Worm (Caenorhabditis elegans) whole organism, L1 larva: ENCODE results near the gene C55B6.7.

Experiments
- C34B4.2 ChIP-seq: sonication (generic microtip); optimal IDR thresholded peaks from 2 replicates; lab custom pipeline; 2017; ENCODE audit warnings: mild to moderate bottlenecking, missing genetic modification characterization, missing compliant biosample characterization
- Y116A8C.19 ChIP-seq: sonication (generic microtip); optimal IDR thresholded peaks from 2 replicates; lab custom pipeline; 2016; ENCODE audit warnings: missing compliant biosample characterization, missing genetic modification characterization, borderline replicate concordance
- aha-1 ChIP-seq: fragments of 150-350 bp; optimal IDR thresholded peaks from 2 replicates; lab custom pipeline; 2014; ENCODE audit warnings: missing biosample characterization, missing genetic modification characterization
- aly-2 ChIP-seq: fragments of 150-350 bp; optimal IDR thresholded peaks from 2 replicates; lab custom pipeline; 2014; ENCODE audit warnings: missing biosample characterization, missing genetic modification characterization
- blmp-1 ChIP-seq: fragments of 150-350 bp; optimal IDR thresholded peaks from 2 replicates; lab custom pipeline; 2014; ENCODE audit warnings: missing biosample characterization, missing genetic modification characterization
- ceh-8 ChIP-seq: fragments of 200-800 bp; sonication (Bioruptor generic); optimal IDR thresholded peaks from 2 replicates; lab custom pipeline; 2018; ENCODE audit warnings: mild to moderate bottlenecking, missing genetic modification characterization, moderate library complexity, missing compliant biosample characterization
- ceh-88 ChIP-seq: fragments of 200-800 bp; sonication (Bioruptor generic); IDR thresholded peaks from 2 replicates; pipeline ENCODE4 v1.3.6; 2022; ENCODE audit warnings: missing genetic modification characterization, missing compliant biosample characterization
- ceh-90 ChIP-seq: sonication (generic microtip); optimal IDR thresholded peaks from 2 replicates; lab custom pipeline; 2016; ENCODE audit warnings: missing genetic modification characterization, missing compliant biosample characterization
- ces-1 ChIP-seq: fragments of 150-350 bp; optimal IDR thresholded peaks from 2 replicates; lab custom pipeline; 2014; ENCODE audit warnings: missing biosample characterization, missing genetic modification reagents, missing genetic modification characterization
- dpl-1 ChIP-seq, 3 experiments: fragments of 150-350 bp in 2 of 3; sonication (generic microtip) in 1 of 3; optimal IDR thresholded peaks; 2 replicates each; lab custom pipeline; 2014 to 2017; ENCODE audit warnings: missing biosample characterization in 3 of 3, missing genetic modification characterization in 3 of 3, missing genetic modification reagents in 3 of 3
- egl-13 ChIP-seq: sonication (generic microtip); optimal IDR thresholded peaks from 2 replicates; lab custom pipeline; 2016; ENCODE audit warnings: missing genotype, missing genetic modification reagents, missing genetic modification characterization, missing compliant biosample characterization
- ets-5 ChIP-seq: fragments of 200-800 bp; sonication (Bioruptor generic); IDR thresholded peaks from 2 replicates; pipeline ENCODE4 v1.3.6; 2022; ENCODE audit warnings: missing genetic modification characterization, missing compliant biosample characterization
- fkh-10 ChIP-seq: sonication (generic microtip); optimal IDR thresholded peaks from 2 replicates; lab custom pipeline; 2017; ENCODE audit warnings: missing biosample characterization, missing genetic modification reagents, missing genetic modification characterization
- fkh-8 ChIP-seq: sonication (generic microtip); optimal IDR thresholded peaks from 2 replicates; lab custom pipeline; 2016; ENCODE audit warnings: mild to moderate bottlenecking, missing genetic modification characterization, missing compliant biosample characterization
- grh-1 ChIP-seq: fragments of 200-800 bp; sonication (Bioruptor generic); IDR thresholded peaks from 2 replicates; pipeline ENCODE4 v1.3.6; 2022; ENCODE audit warnings: missing genetic modification reagents, missing genetic modification characterization, missing compliant biosample characterization
- hpl-2 ChIP-seq: fragments of 150-350 bp; optimal IDR thresholded peaks from 2 replicates; lab custom pipeline; 2014; ENCODE audit warnings: missing biosample characterization, missing genetic modification reagents, missing genetic modification characterization
- isw-1 ChIP-seq: fragments of 200-800 bp; sonication (Bioruptor generic); IDR thresholded peaks from 2 replicates; pipeline ENCODE4 v1.3.6; 2022; ENCODE audit warnings: missing genetic modification characterization, missing compliant biosample characterization
- lin-13 ChIP-seq: fragments of 150-350 bp; optimal IDR thresholded peaks from 2 replicates; lab custom pipeline; 2014; ENCODE audit warnings: missing biosample characterization, missing genetic modification reagents, missing genetic modification characterization
- lin-14 ChIP-seq: fragments of 200-800 bp; sonication (Bioruptor generic); optimal IDR thresholded peaks from 2 replicates; lab custom pipeline; 2018; ENCODE audit warnings: mild to moderate bottlenecking, missing genetic modification characterization, moderate library complexity, missing compliant biosample characterization
- lin-35 ChIP-seq, 2 experiments: fragments of 150-350 bp; optimal IDR thresholded peaks; 2 replicates each; lab custom pipeline; 2014; ENCODE audit warnings: missing biosample characterization in 2 of 2, missing genetic modification characterization in 2 of 2, missing genetic modification reagents in 2 of 2
- lsy-2 ChIP-seq, 2 experiments: fragments of 150-350 bp; optimal IDR thresholded peaks; 2 replicates each; lab custom pipeline; 2014; ENCODE audit warnings: missing biosample characterization in 2 of 2, missing genetic modification characterization in 2 of 2
- mab-9 ChIP-seq: fragments of 200-800 bp; sonication (Bioruptor generic); IDR thresholded peaks from 2 replicates; pipeline ENCODE4 v1.3.6; 2022; ENCODE audit warnings: missing genetic modification reagents, missing genetic modification characterization, missing compliant biosample characterization
- mdl-1 ChIP-seq, 2 experiments: fragments of 150-350 bp; optimal IDR thresholded peaks; 2 replicates each; lab custom pipeline; 2014 to 2017; ENCODE audit warnings: missing biosample characterization in 2 of 2, missing genetic modification characterization in 2 of 2, inconsistent platforms in 1 of 2
- mef-2 ChIP-seq: fragments of 150-350 bp; optimal IDR thresholded peaks from 2 replicates; lab custom pipeline; 2014; ENCODE audit warnings: missing biosample characterization, missing genetic modification characterization
- mep-1 ChIP-seq: fragments of 150-350 bp; optimal IDR thresholded peaks from 2 replicates; lab custom pipeline; 2014; ENCODE audit warnings: missing biosample characterization, missing genetic modification characterization
- nhr-11 ChIP-seq: fragments of 150-350 bp; optimal IDR thresholded peaks from 2 replicates; lab custom pipeline; 2014; ENCODE audit warnings: missing biosample characterization, missing genetic modification characterization
- nhr-20 ChIP-seq: sonication (generic microtip); optimal IDR thresholded peaks from 2 replicates; lab custom pipeline; 2016; ENCODE audit warnings: mild to moderate bottlenecking, missing genetic modification characterization, missing compliant biosample characterization
- nhr-237 ChIP-seq: fragments of 150-350 bp; optimal IDR thresholded peaks from 2 replicates; lab custom pipeline; 2014; ENCODE audit warnings: missing biosample characterization, missing genetic modification characterization
- nhr-47 ChIP-seq: sonication (generic microtip); optimal IDR thresholded peaks from 2 replicates; lab custom pipeline; 2016; ENCODE audit warnings: mild to moderate bottlenecking, missing genetic modification characterization, moderate library complexity, missing compliant biosample characterization
- nhr-71 ChIP-seq: sonication (generic microtip); optimal IDR thresholded peaks from 2 replicates; lab custom pipeline; 2016; ENCODE audit warnings: mild to moderate bottlenecking, missing genetic modification characterization, moderate library complexity, missing compliant biosample characterization
- nhr-76 ChIP-seq: sonication (generic microtip); optimal IDR thresholded peaks from 2 replicates; lab custom pipeline; 2017; ENCODE audit warnings: missing biosample characterization, missing genetic modification characterization
- nhr-77 ChIP-seq: fragments of 150-350 bp; optimal IDR thresholded peaks from 2 replicates; lab custom pipeline; 2014; ENCODE audit warnings: missing biosample characterization, missing genetic modification characterization
- nhr-90 ChIP-seq: sonication (generic microtip); optimal IDR thresholded peaks from 2 replicates; lab custom pipeline; 2016; ENCODE audit warnings: mild to moderate bottlenecking, missing genetic modification characterization, missing compliant biosample characterization; ENCODE audit not compliant: poor library complexity
- pqm-1 ChIP-seq: sonication (generic microtip); optimal IDR thresholded peaks from 3 replicates; lab custom pipeline; 2017; ENCODE audit warnings: missing biosample characterization, missing genetic modification characterization
- rnt-1 ChIP-seq: sonication (generic microtip); optimal IDR thresholded peaks from 2 replicates; lab custom pipeline; 2016; ENCODE audit warnings: mild to moderate bottlenecking, missing genetic modification characterization, moderate library complexity, missing compliant biosample characterization
- snpc-4 ChIP-seq: fragments of 150-350 bp; optimal IDR thresholded peaks from 2 replicates; lab custom pipeline; 2014; ENCODE audit warnings: missing biosample characterization, missing genetic modification characterization
- snu-23 ChIP-seq: sonication (generic microtip); optimal IDR thresholded peaks from 2 replicates; lab custom pipeline; 2016; ENCODE audit warnings: missing genetic modification characterization, missing compliant biosample characterization
- tlp-1 ChIP-seq: fragments of 150-350 bp; optimal IDR thresholded peaks from 2 replicates; lab custom pipeline; 2014; ENCODE audit warnings: missing biosample characterization, missing genetic modification characterization
- unc-30 ChIP-seq: sonication (generic microtip); optimal IDR thresholded peaks from 2 replicates; lab custom pipeline; 2017; ENCODE audit warnings: missing biosample characterization, missing genetic modification characterization
- xbp-1 ChIP-seq: sonication (generic microtip); optimal IDR thresholded peaks from 2 replicates; lab custom pipeline; 2016; ENCODE audit warnings: missing genetic modification characterization, missing compliant biosample characterization
- zip-4 ChIP-seq: fragments of 200-800 bp; sonication (Bioruptor generic); optimal IDR thresholded peaks from 2 replicates; lab custom pipeline; 2018; ENCODE audit warnings: mild to moderate bottlenecking, missing genetic modification characterization, moderate library complexity, missing compliant biosample characterization
- ztf-4 ChIP-seq: fragments of 150-350 bp; optimal IDR thresholded peaks from 2 replicates; lab custom pipeline; 2014; ENCODE audit warnings: missing biosample characterization, missing genetic modification characterization

C55B6.7 gene

ce11 chrX:7225028-7225427, 33.2 kb upstream of the C55B6.7 start:
- TF ChIP-seq nhr-20 (tag; lab: Kevin White, UChicago) (peak; percentile 8), nhr-71 (tag; lab: Kevin White, UChicago) (peak; percentile 41), unc-30 (tag; lab: Kevin White, UChicago) (no peak), nhr-77 (tag; lab: Kevin White, UChicago) (no peak), rnt-1 (tag; lab: Kevin White, UChicago) (peak; percentile 53), ztf-4 (tag; lab: Kevin White, UChicago) (no peak), snu-23 (no peak), lsy-2 (tag; optimal IDR thresholded peaks at IDR 0.05; lab: Kevin White, UChicago) (no peak), lin-14 (GFP tag; lab: Kevin White, UChicago) (peak; percentile 21), egl-13 (tag; lab: Kevin White, UChicago) (no peak)

DNA sequence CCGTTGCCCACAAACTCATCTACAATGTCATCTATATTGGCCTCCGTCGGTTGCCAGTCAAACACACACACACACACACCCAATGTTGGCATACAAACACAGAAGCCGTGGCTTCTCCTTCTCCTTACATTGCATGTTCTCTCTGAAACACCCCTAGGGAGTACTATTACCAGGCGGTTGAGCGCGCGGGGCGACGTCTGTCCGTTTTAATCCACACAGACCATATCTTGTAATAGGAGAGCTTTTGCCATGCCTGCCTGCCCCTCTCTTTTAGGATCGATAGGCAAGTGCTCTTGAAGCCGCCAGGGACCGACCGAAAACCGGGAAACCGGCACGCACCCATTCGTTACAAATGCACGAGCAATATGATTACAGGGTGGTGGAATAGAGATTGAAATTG, 32.7 kb upstream of the C55B6.7 start:
- no peak for TF ChIP-seq aly-2 (tag; lab: Kevin White, UChicago)
- TF ChIP-seq ceh-8 (GFP tag; lab: Kevin White, UChicago): no peak
- TF ChIP-seq lin-14 (GFP tag; lab: Kevin White, UChicago): peak; percentile 28
- no peak for TF ChIP-seq ets-5 (GFP tag; lab: Robert Waterston, UW)
- no peak for TF ChIP-seq zip-4
- TF ChIP-seq, all 84 proteins: peak for 1

ce11 chrX:7222383-7222782, 30.6 kb upstream of the C55B6.7 start:
- TF ChIP-seq mep-1 (tag; lab: Kevin White, UChicago) (no peak), lin-35 (GFP tag; optimal IDR thresholded peaks at IDR 0.05; lab: Kevin White, UChicago) (no peak), lin-13 (GFP tag; lab: Kevin White, UChicago) (no peak), xbp-1 (tag; lab: Kevin White, UChicago) (no peak), lin-14 (GFP tag; lab: Kevin White, UChicago) (peak; percentile 50), hpl-2 (GFP tag; lab: Kevin White, UChicago) (no peak), nhr-237 (tag; lab: Kevin White, UChicago) (no peak)

ce11 chrX:7220209-7220608, 28.4 kb upstream of the C55B6.7 start:
- TF ChIP-seq mab-9: no peak
- no peak for TF ChIP-seq nhr-90 (tag; lab: Kevin White, UChicago)
- no peak for TF ChIP-seq blmp-1 (tag; lab: Kevin White, UChicago)
- TF ChIP-seq nhr-71 (tag; lab: Kevin White, UChicago): no peak
- TF ChIP-seq aha-1 (tag; lab: Kevin White, UChicago): no peak
- no peak for TF ChIP-seq grh-1 (GFP tag; lab: Robert Waterston, UW)
- no peak for TF ChIP-seq tlp-1
- TF ChIP-seq Y116A8C.19 (tag; lab: Kevin White, UChicago): no peak
- no peak for TF ChIP-seq dpl-1 (GFP tag; optimal IDR thresholded peaks at IDR 0.05; lab: Kevin White, UChicago)
- no peak for TF ChIP-seq ceh-90
- no peak for TF ChIP-seq lsy-2 (tag; optimal IDR thresholded peaks at IDR 0.05; lab: Kevin White, UChicago)
- TF ChIP-seq snpc-4 (tag; lab: Kevin White, UChicago): no peak
- TF ChIP-seq nhr-47 (tag; lab: Kevin White, UChicago): no peak
- TF ChIP-seq nhr-76 (tag; lab: Kevin White, UChicago): no peak
- TF ChIP-seq nhr-20 (tag; lab: Kevin White, UChicago): no peak
- TF ChIP-seq mep-1 (tag; lab: Kevin White, UChicago): no peak
- no peak for TF ChIP-seq pqm-1 (tag; lab: Kevin White, UChicago)

ce11 chrX:7217704-7218479, 26.1 kb upstream of the C55B6.7 start, which contains the start of gene syd-9:
Gene syd-9 (plus strand): TSS chrX:7218097.
- TF ChIP-seq ceh-90 (no peak), lin-35 (GFP tag; optimal IDR thresholded peaks at IDR 0.05; lab: Kevin White, UChicago) (peak in 1 of 2 experiments; percentile 1), mdl-1 (tag; optimal IDR thresholded peaks at IDR 0.05; lab: Kevin White, UChicago) (no peak), nhr-90 (tag; lab: Kevin White, UChicago) (no peak), mef-2 (tag; lab: Kevin White, UChicago) (no peak), isw-1 (GFP tag; lab: Robert Waterston, UW) (no peak), lin-14 (GFP tag; lab: Kevin White, UChicago) (peak; percentile 58), ceh-88 (no peak), fkh-8 (tag; lab: Kevin White, UChicago) (peak; percentile 27), ztf-4 (tag; lab: Kevin White, UChicago) (no peak), ceh-8 (GFP tag; lab: Kevin White, UChicago) (peak; percentile 19), mep-1 (tag; lab: Kevin White, UChicago) (no peak), mab-9 (no peak), fkh-10 (GFP tag; lab: Kevin White, UChicago) (no peak), ces-1 (GFP tag; lab: Kevin White, UChicago) (no peak), nhr-11 (no peak), C34B4.2 (tag; lab: Kevin White, UChicago) (no peak), pqm-1 (tag; lab: Kevin White, UChicago) (no peak), nhr-77 (tag; lab: Kevin White, UChicago) (no peak)
